Worm (Caenorhabditis elegans) whole organism, L4 larva: ENCODE results near the gene zak-1.

Experiments
- Y5F2A.4 ChIP-seq: fragments of 200-800 bp; sonication (Bioruptor generic); optimal IDR thresholded peaks from 2 replicates; lab custom pipeline; 2018; ENCODE audit warnings: mild to moderate bottlenecking, missing genetic modification characterization, missing compliant biosample characterization
- unc-39 ChIP-seq: sonication (generic microtip); optimal IDR thresholded peaks from 2 replicates; lab custom pipeline; 2017; ENCODE audit warnings: missing biosample characterization, missing genetic modification characterization

ce11 chrIII:6831312-6831711, 25.3 kb downstream of the zak-1 start:
- TF ChIP-seq unc-39: no peak
- TF ChIP-seq Y5F2A.4 (GFP tag; lab: Kevin White, UChicago): no peak
